Fruit fly (Drosophila melanogaster) whole organism, embryonic: ENCODE measurements around the gene RpS3.
A peak's percentile ranks its signal among the peaks of the same experiment; 100 is the strongest.

Source experiments
- Abd-B ChIP-seq: fragments of 200-800 bp; sonication (Bioruptor generic); optimal IDR thresholded peaks from 2 replicates; lab custom pipeline; 2018; ENCODE audit warnings: missing biosample characterization, mild to moderate bottlenecking, missing genetic modification characterization, moderate library complexity
- Antp ChIP-seq: fragments of 200-800 bp; sonication (Bioruptor generic); optimal IDR thresholded peaks from 3 replicates; lab custom pipeline; 2016; ENCODE audit warnings: missing biosample characterization, missing genetic modification characterization
- B-H2 ChIP-seq: fragments of 200-800 bp; sonication (Bioruptor generic); optimal IDR thresholded peaks from 2 replicates; lab custom pipeline; 2018; ENCODE audit warnings: missing biosample characterization, mild to moderate bottlenecking, missing genetic modification characterization
- Bgb ChIP-seq: fragments of 200-800 bp; sonication (Bioruptor generic); IDR thresholded peaks from 2 replicates; pipeline ENCODE4 v1.3.6; 2022; ENCODE audit warnings: missing biosample characterization, missing genetic modification characterization; ENCODE audit not compliant: partially characterized antibody
- Blimp-1 ChIP-seq: fragments of 200-800 bp; sonication (Bioruptor generic); optimal IDR thresholded peaks from 3 replicates; lab custom pipeline; 2018; ENCODE audit warnings: missing biosample characterization, missing genetic modification characterization, mild to moderate bottlenecking, moderate library complexity, missing genetic modification reagents
- CG10565 ChIP-seq: fragments of 200-800 bp; sonication (Bioruptor generic); optimal IDR thresholded peaks from 3 replicates; lab custom pipeline; 2016; ENCODE audit warnings: missing biosample characterization, mild to moderate bottlenecking, missing genetic modification characterization
- CG12071 ChIP-seq: fragments of 200-800 bp; sonication (Bioruptor generic); optimal IDR thresholded peaks from 3 replicates; lab custom pipeline; 2018; ENCODE audit warnings: missing biosample characterization, mild to moderate bottlenecking, missing genetic modification characterization
- CG12299 ChIP-seq: fragments of 200-800 bp; sonication (Bioruptor generic); optimal IDR thresholded peaks from 2 replicates; lab custom pipeline; 2018; ENCODE audit warnings: missing biosample characterization, mild to moderate bottlenecking, missing genetic modification characterization
- CG13123 ChIP-seq: fragments of 200-800 bp; sonication (Bioruptor generic); optimal IDR thresholded peaks from 2 replicates; lab custom pipeline; 2016; ENCODE audit warnings: missing biosample characterization, missing genetic modification characterization
- CG14050 ChIP-seq: fragments of 200-800 bp; sonication (Bioruptor generic); IDR thresholded peaks from 3 replicates; pipeline ENCODE4 v1.3.6; 2022; ENCODE audit warnings: missing biosample characterization, missing genetic modification characterization
- CG15479 ChIP-seq: fragments of 200-800 bp; sonication (Bioruptor generic); optimal IDR thresholded peaks from 3 replicates; lab custom pipeline; 2019; ENCODE audit warnings: missing biosample characterization, mild to moderate bottlenecking, missing genetic modification characterization, moderate library complexity
- CG16815 ChIP-seq: fragments of 200-800 bp; sonication (Bioruptor generic); optimal IDR thresholded peaks from 3 replicates; lab custom pipeline; 2017; ENCODE audit warnings: missing biosample characterization, mild to moderate bottlenecking, missing genetic modification characterization
- CG17385 ChIP-seq: fragments of 200-800 bp; sonication (Bioruptor generic); optimal IDR thresholded peaks from 3 replicates; lab custom pipeline; 2018; ENCODE audit warnings: missing biosample characterization, mild to moderate bottlenecking, missing genetic modification characterization
- CG2875 ChIP-seq: fragments of 200-800 bp; sonication (Bioruptor generic); optimal IDR thresholded peaks from 2 replicates; lab custom pipeline; 2017; ENCODE audit warnings: missing biosample characterization, mild to moderate bottlenecking, missing genetic modification characterization, missing genetic modification reagents
- CG31365 ChIP-seq: fragments of 200-800 bp; sonication (Bioruptor generic); optimal IDR thresholded peaks from 2 replicates; lab custom pipeline; 2018; ENCODE audit warnings: missing biosample characterization, mild to moderate bottlenecking, missing genetic modification characterization
- CG3281 ChIP-seq: fragments of 200-800 bp; sonication (Bioruptor generic); optimal IDR thresholded peaks from 3 replicates; lab custom pipeline; 2017; ENCODE audit warnings: missing biosample characterization, mild to moderate bottlenecking, missing genetic modification characterization
- CG3838 ChIP-seq: fragments of 200-800 bp; sonication (Bioruptor generic); optimal IDR thresholded peaks from 3 replicates; lab custom pipeline; 2016; ENCODE audit warnings: missing biosample characterization, missing genetic modification characterization
- CG5953 ChIP-seq: fragments of 200-800 bp; sonication (Bioruptor generic); IDR thresholded peaks from 2 replicates; pipeline ENCODE4 v1.3.6; 2022; ENCODE audit warnings: missing biosample characterization, missing genetic modification characterization
- CG6765 ChIP-seq: fragments of 200-800 bp; sonication (Bioruptor generic); optimal IDR thresholded peaks from 3 replicates; lab custom pipeline; 2017; ENCODE audit warnings: missing biosample characterization, mild to moderate bottlenecking, missing genetic modification characterization
- CG7372 ChIP-seq: fragments of 200-800 bp; sonication (Bioruptor generic); IDR thresholded peaks from 2 replicates; pipeline ENCODE4 v1.3.6; 2022; ENCODE audit warnings: missing biosample characterization, missing genetic modification characterization
- CG9727 ChIP-seq: fragments of 200-800 bp; sonication (Bioruptor generic); optimal IDR thresholded peaks from 3 replicates; lab custom pipeline; 2017; ENCODE audit warnings: missing biosample characterization, mild to moderate bottlenecking, missing genetic modification characterization
- Dbx ChIP-seq: fragments of 200-800 bp; sonication (Bioruptor generic); IDR thresholded peaks from 3 replicates; pipeline ENCODE4 v1.3.6; 2022; ENCODE audit warnings: missing biosample characterization, missing genetic modification characterization
- Dek ChIP-seq: fragments of 200-800 bp; sonication (Bioruptor generic); optimal IDR thresholded peaks from 3 replicates; lab custom pipeline; 2019; ENCODE audit warnings: missing biosample characterization, mild to moderate bottlenecking, missing genetic modification characterization, moderate library complexity
- Gsc ChIP-seq: fragments of 200-800 bp; sonication (Bioruptor generic); IDR thresholded peaks from 2 replicates; pipeline ENCODE4 v1.3.6; 2022; ENCODE audit warnings: missing biosample characterization, missing genetic modification characterization
- HHEX ChIP-seq: fragments of 200-800 bp; sonication (Bioruptor generic); optimal IDR thresholded peaks from 3 replicates; lab custom pipeline; 2017; ENCODE audit warnings: missing biosample characterization, mild to moderate bottlenecking, missing genetic modification characterization, missing genetic modification reagents
- HmgZ ChIP-seq: fragments of 200-800 bp; sonication (Bioruptor generic); optimal IDR thresholded peaks from 2 replicates; lab custom pipeline; 2018; ENCODE audit warnings: missing biosample characterization, mild to moderate bottlenecking, missing genetic modification characterization
- Hmr ChIP-seq: fragments of 200-800 bp; sonication (Bioruptor generic); optimal IDR thresholded peaks from 3 replicates; lab custom pipeline; 2017; ENCODE audit warnings: mild to moderate bottlenecking, missing biosample characterization, missing genetic modification reagents, missing genetic modification characterization
- Med ChIP-seq: fragments of 200-800 bp; sonication (Bioruptor generic); peaks from one replicate; lab custom pipeline; 2016; ENCODE audit warnings: missing biosample characterization, missing genetic modification characterization, mild to moderate bottlenecking, inconsistent platforms, moderate library complexity
- Myb ChIP-seq: fragments of 200-800 bp; sonication (Bioruptor generic); optimal IDR thresholded peaks from 2 replicates; lab custom pipeline; 2016; ENCODE audit warnings: missing biosample characterization, missing genetic modification characterization
- Optix ChIP-seq: fragments of 200-800 bp; sonication (Bioruptor generic); IDR thresholded peaks from 3 replicates; pipeline ENCODE4 v1.3.6; 2022; ENCODE audit warnings: missing biosample characterization, missing genetic modification characterization
- PHDP ChIP-seq: fragments of 200-800 bp; sonication (Bioruptor generic); optimal IDR thresholded peaks from 3 replicates; lab custom pipeline; 2018; ENCODE audit warnings: missing biosample characterization, mild to moderate bottlenecking, missing genetic modification characterization, moderate library complexity
- bab2 ChIP-seq: fragments of 200-800 bp; sonication (Bioruptor generic); optimal IDR thresholded peaks from 2 replicates; lab custom pipeline; 2016; ENCODE audit warnings: missing biosample characterization, missing genetic modification characterization
- crol ChIP-seq: fragments of 200-800 bp; sonication (Bioruptor generic); IDR thresholded peaks from 2 replicates; pipeline ENCODE4 v1.3.6; 2022; ENCODE audit warnings: missing biosample characterization, missing genetic modification characterization
- dimm ChIP-seq: fragments of 200-800 bp; sonication (Bioruptor generic); IDR thresholded peaks from 2 replicates; pipeline ENCODE4 v1.3.6; 2022; ENCODE audit warnings: missing biosample characterization, missing genetic modification characterization
- dmrt99B ChIP-seq: fragments of 200-800 bp; sonication (Bioruptor generic); optimal IDR thresholded peaks from 2 replicates; lab custom pipeline; 2018; ENCODE audit warnings: missing biosample characterization, mild to moderate bottlenecking, missing genetic modification characterization, moderate library complexity
- eyg ChIP-seq: fragments of 200-800 bp; sonication (Bioruptor generic); optimal IDR thresholded peaks from 3 replicates; lab custom pipeline; 2016; ENCODE audit warnings: missing biosample characterization, missing genetic modification characterization
- gce ChIP-seq: fragments of 200-800 bp; sonication (Bioruptor generic); IDR thresholded peaks from 3 replicates; pipeline ENCODE4 v1.3.6; 2022; ENCODE audit warnings: missing biosample characterization, missing genetic modification characterization
- grn ChIP-seq: fragments of 200-800 bp; sonication (Bioruptor generic); optimal IDR thresholded peaks from 3 replicates; lab custom pipeline; 2017; ENCODE audit warnings: missing biosample characterization, missing genetic modification characterization
- h ChIP-seq: fragments of >200 bp; optimal IDR thresholded peaks from 2 replicates; lab custom pipeline; 2017
- insv ChIP-seq, 2 experiments: fragments of 200-800 bp; sonication (Bioruptor generic); optimal IDR thresholded peaks; 3 replicates each; lab custom pipeline; 2016 to 2018; ENCODE audit warnings: missing biosample characterization in 2 of 2, missing genetic modification characterization in 2 of 2
- lab ChIP-seq: fragments of 200-800 bp; sonication (Bioruptor generic); optimal IDR thresholded peaks from 3 replicates; lab custom pipeline; 2017; ENCODE audit warnings: missing biosample characterization, missing genetic modification characterization, mild to moderate bottlenecking, moderate library complexity, missing genetic modification reagents
- mirr ChIP-seq: fragments of 200-800 bp; sonication (Bioruptor generic); optimal IDR thresholded peaks from 3 replicates; lab custom pipeline; 2018; ENCODE audit warnings: missing biosample characterization, mild to moderate bottlenecking, missing genetic modification characterization
- odd ChIP-seq: fragments of 200-800 bp; sonication (Bioruptor generic); optimal IDR thresholded peaks from 2 replicates; lab custom pipeline; 2017; ENCODE audit warnings: missing biosample characterization, mild to moderate bottlenecking, missing genetic modification characterization
- phol ChIP-seq: fragments of 200-800 bp; sonication (Bioruptor generic); optimal IDR thresholded peaks from 3 replicates; lab custom pipeline; 2018; ENCODE audit warnings: missing biosample characterization, mild to moderate bottlenecking, missing genetic modification characterization, moderate library complexity
- sens ChIP-seq: fragments of 200-800 bp; sonication (Bioruptor generic); peaks from one replicate; lab custom pipeline; 2016; ENCODE audit warnings: missing biosample characterization, missing genetic modification characterization
- sens-2 ChIP-seq: fragments of 200-800 bp; sonication (Bioruptor generic); IDR thresholded peaks from 2 replicates; pipeline ENCODE4 v1.3.6; 2022; ENCODE audit warnings: missing biosample characterization, missing genetic modification characterization
- slp2 ChIP-seq: fragments of 200-800 bp; sonication (Bioruptor generic); optimal IDR thresholded peaks from 2 replicates; lab custom pipeline; 2016; ENCODE audit warnings: missing biosample characterization, missing genetic modification characterization
- sr ChIP-seq: fragments of 200-800 bp; sonication (Bioruptor generic); IDR thresholded peaks from 3 replicates; pipeline ENCODE4 v1.3.6; 2022; ENCODE audit warnings: missing biosample characterization, missing genetic modification characterization
- stc ChIP-seq: fragments of 200-800 bp; sonication (Bioruptor generic); IDR thresholded peaks from 2 replicates; pipeline ENCODE4 v1.3.6; 2022; ENCODE audit warnings: missing biosample characterization, missing genetic modification characterization
- stwl ChIP-seq: fragments of 200-800 bp; sonication (Bioruptor generic); optimal IDR thresholded peaks from 3 replicates; lab custom pipeline; 2018; ENCODE audit warnings: missing biosample characterization, mild to moderate bottlenecking, missing genetic modification characterization, moderate library complexity
- tgo ChIP-seq: fragments of 200-800 bp; sonication (Bioruptor generic); IDR thresholded peaks from 3 replicates; pipeline ENCODE4 v1.3.6; 2022; ENCODE audit warnings: missing biosample characterization, missing genetic modification characterization
- toy ChIP-seq: fragments of 200-800 bp; sonication (Bioruptor generic); IDR thresholded peaks from 2 replicates; pipeline ENCODE4 v1.3.6; 2022; ENCODE audit warnings: missing biosample characterization, missing genetic modification characterization
- unc-4 ChIP-seq: fragments of 200-800 bp; sonication (Bioruptor generic); IDR thresholded peaks from 2 replicates; pipeline ENCODE4 v1.3.6; 2022; ENCODE audit warnings: missing biosample characterization, missing genetic modification characterization; ENCODE audit not compliant: partially characterized antibody
- zf30C ChIP-seq: fragments of 200-800 bp; sonication (Bioruptor generic); optimal IDR thresholded peaks from 3 replicates; lab custom pipeline; 2018; ENCODE audit warnings: missing biosample characterization, mild to moderate bottlenecking, missing genetic modification characterization

RpS3 gene

dm6 chr3R:23315221-23315620 lies 43.4 kb upstream of the RpS3 start (continued):
- peak; percentile 21 for TF ChIP-seq odd (GFP tag; lab: Kevin White, UChicago)
- no peak for TF ChIP-seq Myb
- TF ChIP-seq stc (GFP tag; lab: Robert Waterston, UW), result no peak
- no peak for TF ChIP-seq Dbx (GFP tag; lab: Robert Waterston, UW)
- TF ChIP-seq B-H2 (GFP tag; lab: Kevin White, UChicago), result no peak
- TF ChIP-seq grn (GFP tag; lab: Kevin White, UChicago), result no peak
- no peak for TF ChIP-seq CG12299 (tag; lab: Kevin White, UChicago)
- no peak for TF ChIP-seq CG12071
- TF ChIP-seq Blimp-1 (GFP tag; lab: Kevin White, UChicago), result no peak
- peak; percentile 59 for TF ChIP-seq crol (GFP tag; lab: Robert Waterston, UW)
- no peak for TF ChIP-seq Med (GFP tag; lab: Kevin White, UChicago)
- TF ChIP-seq zf30C, result no peak
- no peak for TF ChIP-seq Dek
- no peak for TF ChIP-seq mirr
- TF ChIP-seq PHDP (tag; lab: Kevin White, UChicago), result no peak
- no peak for TF ChIP-seq CG9727
- TF ChIP-seq eyg (GFP tag; lab: Kevin White, UChicago), result no peak
- no peak for TF ChIP-seq gce (GFP tag; lab: Robert Waterston, UW)
- TF ChIP-seq CG13123 (GFP tag; lab: Kevin White, UChicago), result no peak
- TF ChIP-seq Gsc, result no peak
- no peak for TF ChIP-seq insv (GFP tag; optimal IDR thresholded peaks at IDR 0.05; lab: Kevin White, UChicago)
- no peak for TF ChIP-seq CG5953
- TF ChIP-seq CG17385 (GFP tag; lab: Kevin White, UChicago), result peak; percentile 62
- TF ChIP-seq dmrt99B (tag; lab: Kevin White, UChicago), result no peak
- TF ChIP-seq CG10565 (GFP tag; lab: Kevin White, UChicago), result no peak
- TF ChIP-seq HHEX (GFP tag; lab: Kevin White, UChicago), result no peak
- TF ChIP-seq toy (GFP tag; lab: Robert Waterston, UW), result no peak
- TF ChIP-seq h (lab: Kevin White, UChicago), result no peak
- TF ChIP-seq CG16815 (GFP tag; lab: Kevin White, UChicago), result no peak
- TF ChIP-seq CG15479 (GFP tag; lab: Kevin White, UChicago), result peak; percentile 86
- TF ChIP-seq sens (GFP tag; lab: Kevin White, UChicago), result no peak
- no peak for TF ChIP-seq dimm (GFP tag; lab: Robert Waterston, UW)
- no peak for TF ChIP-seq Antp (GFP tag; lab: Kevin White, UChicago)
- no peak for TF ChIP-seq unc-4 (GFP tag; lab: Robert Waterston, UW)
- TF ChIP-seq lab, result no peak
- TF ChIP-seq CG6765 (GFP tag; lab: Kevin White, UChicago), result no peak
- TF ChIP-seq slp2, result no peak
- no peak for TF ChIP-seq stwl (tag; lab: Kevin White, UChicago)
- TF ChIP-seq Bgb (GFP tag; lab: Robert Waterston, UW), result no peak
- TF ChIP-seq HmgZ (tag; lab: Kevin White, UChicago), result no peak
- no peak for TF ChIP-seq CG3281 (GFP tag; lab: Kevin White, UChicago)

dm6 chr3R:23315630-23316029 lies 43.0 kb upstream of the RpS3 start:
- no peak for TF ChIP-seq Abd-B (GFP tag; lab: Kevin White, UChicago)
- no peak for TF ChIP-seq sr (GFP tag; lab: Robert Waterston, UW)
- TF ChIP-seq bab2 (GFP tag; lab: Kevin White, UChicago), result no peak
- 0 out of 2 replicates have a peak, but pooled peaks have one; percentile 13 for TF ChIP-seq sens-2 (GFP tag; lab: Robert Waterston, UW)
- TF ChIP-seq CG3838 (GFP tag; lab: Kevin White, UChicago), result no peak
- TF ChIP-seq B-H2 (GFP tag; lab: Kevin White, UChicago), result no peak
- TF ChIP-seq Optix (GFP tag; lab: Robert Waterston, UW), result 0 out of 3 replicates have a peak, but pooled peaks have one; percentile 11
- TF ChIP-seq phol (tag; lab: Kevin White, UChicago), result peak; percentile 10
- peak; percentile 13 for TF ChIP-seq CG2875 (GFP tag; lab: Kevin White, UChicago)
- TF ChIP-seq tgo (GFP tag; lab: Robert Waterston, UW), result peak; percentile 23; the same call in 1 of the 3 replicates
- TF ChIP-seq CG14050 (GFP tag; lab: Robert Waterston, UW), result no peak
- no peak for TF ChIP-seq CG31365 (tag; lab: Kevin White, UChicago)
- peak; percentile 3 for TF ChIP-seq Hmr (GFP tag; lab: Kevin White, UChicago)
- TF ChIP-seq CG7372 (GFP tag; lab: Robert Waterston, UW), result no peak
